Fruit fly (Drosophila melanogaster) whole organism, prepupa: ENCODE measurements around the gene Tdh.
A peak's percentile ranks its signal among the peaks of the same experiment; 100 is the strongest.

Experiments
- CG10631 ChIP-seq: fragments of 200-800 bp; sonication (Bioruptor generic); optimal IDR thresholded peaks from 2 replicates; lab custom pipeline; 2016; ENCODE audit warnings: missing biosample characterization, missing genetic modification characterization
- CG10669 ChIP-seq: fragments of 200-800 bp; sonication (Bioruptor generic); optimal IDR thresholded peaks from 3 replicates; lab custom pipeline; 2018; ENCODE audit warnings: missing biosample characterization, mild to moderate bottlenecking, missing genetic modification characterization, moderate library complexity
- CG15336 ChIP-seq: fragments of 200-800 bp; sonication (Bioruptor generic); IDR thresholded peaks from 2 replicates; pipeline ENCODE4 v1.3.6; 2022; ENCODE audit warnings: missing biosample characterization, missing genetic modification characterization
- CG3032 ChIP-seq: fragments of 200-800 bp; optimal IDR thresholded peaks from 2 replicates; lab custom pipeline; 2019; ENCODE audit warnings: missing biosample characterization, mild to moderate bottlenecking, missing genetic modification characterization, moderate library complexity
- CG31627 ChIP-seq: fragments of 200-800 bp; sonication (Bioruptor generic); optimal IDR thresholded peaks from 3 replicates; lab custom pipeline; 2016; ENCODE audit warnings: missing biosample characterization, missing genetic modification characterization
- CG32006 ChIP-seq: fragments of 200-800 bp; sonication (Bioruptor generic); optimal IDR thresholded peaks from 3 replicates; lab custom pipeline; 2017; ENCODE audit warnings: missing biosample characterization, mild to moderate bottlenecking, missing genetic modification characterization
- CG3919 ChIP-seq: fragments of 200-800 bp; sonication (Bioruptor generic); optimal IDR thresholded peaks from 3 replicates; lab custom pipeline; 2016; ENCODE audit warnings: missing biosample characterization, missing genetic modification characterization
- CG4318 ChIP-seq: fragments of 200-800 bp; sonication (Bioruptor generic); optimal IDR thresholded peaks from 3 replicates; lab custom pipeline; 2017; ENCODE audit warnings: missing biosample characterization, mild to moderate bottlenecking, missing genetic modification characterization
- CG6792 ChIP-seq: fragments of 200-800 bp; sonication (Bioruptor generic); optimal IDR thresholded peaks from 3 replicates; lab custom pipeline; 2016; ENCODE audit warnings: missing biosample characterization, missing genetic modification characterization
- CG6854 ChIP-seq: fragments of 200-800 bp; sonication (Bioruptor generic); optimal IDR thresholded peaks from 2 replicates; lab custom pipeline; 2017; ENCODE audit warnings: missing biosample characterization, mild to moderate bottlenecking, missing genetic modification characterization
- CG8119 ChIP-seq: fragments of 200-800 bp; sonication (Bioruptor generic); IDR thresholded peaks from 3 replicates; pipeline ENCODE4 v1.3.6; 2022; ENCODE audit warnings: missing biosample characterization, missing genetic modification characterization
- Eip75B ChIP-seq: fragments of 200-800 bp; sonication (Bioruptor generic); optimal IDR thresholded peaks from 3 replicates; lab custom pipeline; 2016; ENCODE audit warnings: missing biosample characterization, missing genetic modification characterization
- Eip93F ChIP-seq: fragments of 200-800 bp; sonication (Bioruptor generic); optimal IDR thresholded peaks from 2 replicates; lab custom pipeline; 2016; ENCODE audit warnings: missing biosample characterization, mild to moderate bottlenecking, missing genetic modification characterization
- Ets96B ChIP-seq: fragments of 200-800 bp; optimal IDR thresholded peaks from 2 replicates; lab custom pipeline; 2019; ENCODE audit warnings: missing biosample characterization, mild to moderate bottlenecking, missing genetic modification characterization, moderate library complexity
- Hr38 ChIP-seq: sonication (Bioruptor generic); optimal IDR thresholded peaks from 2 replicates; lab custom pipeline; 2016; ENCODE audit warnings: missing biosample characterization, missing genetic modification characterization
- Hr4 ChIP-seq: fragments of 200-800 bp; sonication (Bioruptor generic); optimal IDR thresholded peaks from 3 replicates; lab custom pipeline; 2016; ENCODE audit warnings: missing biosample characterization, missing genetic modification characterization
- Lpt ChIP-seq: fragments of 200-800 bp; sonication (Bioruptor generic); optimal IDR thresholded peaks from 3 replicates; lab custom pipeline; 2016; ENCODE audit warnings: missing biosample characterization, missing genetic modification characterization
- Smox ChIP-seq: fragments of 200-800 bp; sonication (Bioruptor generic); optimal IDR thresholded peaks from 3 replicates; lab custom pipeline; 2016; ENCODE audit warnings: missing biosample characterization, missing genetic modification characterization
- Sox14 ChIP-seq: fragments of 200-800 bp; sonication (Bioruptor generic); optimal IDR thresholded peaks from 3 replicates; lab custom pipeline; 2016; ENCODE audit warnings: missing biosample characterization, missing genetic modification characterization
- Sox15 ChIP-seq: fragments of 200-800 bp; sonication (Bioruptor generic); optimal IDR thresholded peaks from 3 replicates; lab custom pipeline; 2016; ENCODE audit warnings: missing biosample characterization, missing genetic modification characterization
- achi ChIP-seq: fragments of 200-800 bp; sonication (Bioruptor generic); optimal IDR thresholded peaks from 3 replicates; lab custom pipeline; 2016; ENCODE audit warnings: missing biosample characterization, missing genetic modification characterization
- cyc ChIP-seq: fragments of 200-800 bp; sonication (Bioruptor generic); optimal IDR thresholded peaks from 3 replicates; lab custom pipeline; 2016; ENCODE audit warnings: missing biosample characterization, missing genetic modification characterization
- eg ChIP-seq: fragments of 200-800 bp; sonication (Bioruptor generic); IDR thresholded peaks from 3 replicates; pipeline ENCODE4 v1.3.6; 2022; ENCODE audit warnings: missing biosample characterization, missing genetic modification characterization
- esn ChIP-seq: fragments of 200-800 bp; sonication (Bioruptor generic); optimal IDR thresholded peaks from 2 replicates; lab custom pipeline; 2016; ENCODE audit warnings: missing biosample characterization, mild to moderate bottlenecking, missing genetic modification characterization, moderate library complexity
- fd85E ChIP-seq: fragments of 200-800 bp; sonication (Bioruptor generic); optimal IDR thresholded peaks from 3 replicates; lab custom pipeline; 2016; ENCODE audit warnings: missing biosample characterization, missing genetic modification characterization
- fkh ChIP-seq: fragments of 200-800 bp; sonication (Bioruptor generic); optimal IDR thresholded peaks from 3 replicates; lab custom pipeline; 2017; ENCODE audit warnings: missing biosample characterization, mild to moderate bottlenecking, missing genetic modification characterization, moderate library complexity
- lz ChIP-seq: fragments of 200-800 bp; sonication (Bioruptor generic); optimal IDR thresholded peaks from 3 replicates; lab custom pipeline; 2016; ENCODE audit warnings: missing biosample characterization, missing genetic modification characterization
- pdm3 ChIP-seq: fragments of 200-800 bp; sonication (Bioruptor generic); optimal IDR thresholded peaks from 3 replicates; lab custom pipeline; 2016; ENCODE audit warnings: missing biosample characterization, missing genetic modification characterization
- salr ChIP-seq, 2 experiments: fragments of 200-800 bp; sonication (Bioruptor generic); optimal IDR thresholded peaks; 3 replicates each; lab custom pipeline; 2016 to 2018; ENCODE audit warnings: missing biosample characterization in 2 of 2, missing genetic modification characterization in 2 of 2, mild to moderate bottlenecking in 1 of 2
- ss ChIP-seq, 2 experiments: fragments of 200-800 bp; sonication (Bioruptor generic); optimal IDR thresholded peaks; 2 replicates in 1 of 2; 3 replicates in 1 of 2; lab custom pipeline; 2017 to 2018; ENCODE audit warnings: mild to moderate bottlenecking in 2 of 2, missing biosample characterization in 2 of 2, missing genetic modification characterization in 2 of 2, moderate library complexity in 1 of 2
- svp ChIP-seq: fragments of 200-800 bp; sonication (Bioruptor generic); peaks from one replicate; lab custom pipeline; 2016; ENCODE audit warnings: missing biosample characterization, missing genetic modification characterization

The Tdh gene

DNA sequence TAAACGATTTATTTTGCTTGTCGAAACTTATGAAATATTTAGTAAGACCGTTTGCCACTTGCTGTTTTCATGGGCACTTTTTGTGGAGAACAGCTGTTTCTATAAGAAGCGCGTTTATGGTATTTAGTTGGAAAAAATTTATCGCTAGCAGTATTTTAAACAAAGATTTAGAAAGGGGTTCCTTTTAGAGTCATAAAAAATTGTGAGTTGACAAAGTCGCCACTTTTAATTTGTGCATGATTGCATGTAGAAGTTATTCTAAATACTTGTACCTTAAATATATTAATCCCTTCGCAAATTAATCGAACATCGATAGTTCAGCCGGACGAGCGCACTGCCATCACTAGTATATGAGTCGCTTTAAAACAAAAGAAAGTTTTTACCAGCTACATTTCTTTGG lies 34.4 kb upstream of the Tdh start, which contains the start of the genes Las and Psn:
TSS of gene Las (minus strand) at position 65 of the 400 bp plus-strand sequence.
TSS of gene Psn (plus strand) at position 172 of the 400 bp plus-strand sequence.
- peak; percentile 38 for TF ChIP-seq esn (GFP tag; lab: Kevin White, UChicago)
- TF ChIP-seq Ets96B (tag; lab: Kevin White, UChicago), result no peak
- TF ChIP-seq lz (GFP tag; lab: Kevin White, UChicago), result peak; percentile 15
- peak; percentile 82 for TF ChIP-seq Sox14 (GFP tag; lab: Kevin White, UChicago)

DNA sequence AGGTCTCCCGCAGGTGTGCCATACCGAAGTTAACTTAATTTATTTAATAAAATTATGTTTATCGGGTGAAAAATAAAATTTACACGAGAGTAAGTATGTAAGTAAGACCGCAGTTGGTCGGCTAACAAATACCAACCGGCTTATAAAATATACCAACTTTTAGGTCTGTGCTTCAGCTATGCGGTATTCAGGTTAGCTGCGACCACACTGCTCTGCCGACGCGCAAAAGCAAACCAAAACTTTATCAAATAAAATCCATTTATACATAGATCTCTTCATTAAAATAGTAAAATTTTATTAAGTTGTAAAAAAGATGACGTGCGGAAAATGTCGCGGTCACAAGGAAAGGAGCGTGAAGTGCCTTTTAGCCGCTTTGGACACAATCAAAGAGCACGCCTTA lies 30.7 kb upstream of the Tdh start, which contains the start of the genes mRpL15 and CtIP:
TSS of gene mRpL15 (minus strand) at position 141 of the 400 bp plus-strand sequence.
TSS of gene CtIP (plus strand) at position 182 of the 400 bp plus-strand sequence.
- TF ChIP-seq Eip93F (peak; percentile 25), Sox15 (GFP tag; lab: Kevin White, UChicago) (no peak), CG10631 (no peak), esn (GFP tag; lab: Kevin White, UChicago) (peak; percentile 16)

DNA sequence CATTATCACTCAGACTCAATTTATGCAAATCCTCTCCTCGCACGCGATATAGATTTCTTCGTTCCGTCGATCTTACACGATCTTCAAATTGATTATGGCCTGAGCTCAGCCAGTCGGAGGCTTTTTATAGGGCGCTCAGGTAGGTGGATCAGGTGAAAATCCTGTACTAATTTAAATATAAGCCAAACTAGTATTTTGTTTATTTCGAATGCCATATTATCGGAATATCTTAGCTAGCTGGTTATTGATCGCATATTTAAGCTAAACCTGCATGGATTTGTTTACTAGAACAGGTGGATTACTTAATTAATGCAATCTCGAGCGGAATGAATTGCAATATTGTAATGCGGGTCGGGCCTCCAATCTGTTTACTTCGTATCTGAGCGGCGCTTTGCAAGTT lies 27.0 kb upstream of the Tdh start, which contains the start of gene Hpd:
TSS of gene Hpd (minus strand) at position 101 of the 400 bp plus-strand sequence.
- TF ChIP-seq achi (GFP tag; lab: Kevin White, UChicago), result no peak
- no peak for TF ChIP-seq CG6854
- TF ChIP-seq CG3032 (tag; lab: Kevin White, UChicago), result no peak
- TF ChIP-seq CG15336 (GFP tag; lab: Robert Waterston, UW), result no peak
- no peak for TF ChIP-seq Hr4 (GFP tag; lab: Kevin White, UChicago)
- TF ChIP-seq CG6792 (GFP tag; lab: Kevin White, UChicago), result no peak
- TF ChIP-seq Sox15 (GFP tag; lab: Kevin White, UChicago), result no peak
- no peak for TF ChIP-seq CG8119
- TF ChIP-seq Lpt, result no peak
- TF ChIP-seq Hr38 (GFP tag; lab: Kevin White, UChicago), result no peak
- TF ChIP-seq cyc (GFP tag; lab: Kevin White, UChicago), result no peak
- TF ChIP-seq CG31627 (GFP tag; lab: Kevin White, UChicago), result no peak
- TF ChIP-seq CG4318 (GFP tag; lab: Kevin White, UChicago), result no peak
- TF ChIP-seq CG10669, result no peak
- TF ChIP-seq svp (GFP tag; lab: Kevin White, UChicago), result no peak
- TF ChIP-seq Ets96B (tag; lab: Kevin White, UChicago), result no peak
- TF ChIP-seq CG3919 (GFP tag; lab: Kevin White, UChicago), result no peak
- TF ChIP-seq lz (GFP tag; lab: Kevin White, UChicago), result no peak
- no peak for TF ChIP-seq eg (GFP tag; lab: Robert Waterston, UW)

DNA sequence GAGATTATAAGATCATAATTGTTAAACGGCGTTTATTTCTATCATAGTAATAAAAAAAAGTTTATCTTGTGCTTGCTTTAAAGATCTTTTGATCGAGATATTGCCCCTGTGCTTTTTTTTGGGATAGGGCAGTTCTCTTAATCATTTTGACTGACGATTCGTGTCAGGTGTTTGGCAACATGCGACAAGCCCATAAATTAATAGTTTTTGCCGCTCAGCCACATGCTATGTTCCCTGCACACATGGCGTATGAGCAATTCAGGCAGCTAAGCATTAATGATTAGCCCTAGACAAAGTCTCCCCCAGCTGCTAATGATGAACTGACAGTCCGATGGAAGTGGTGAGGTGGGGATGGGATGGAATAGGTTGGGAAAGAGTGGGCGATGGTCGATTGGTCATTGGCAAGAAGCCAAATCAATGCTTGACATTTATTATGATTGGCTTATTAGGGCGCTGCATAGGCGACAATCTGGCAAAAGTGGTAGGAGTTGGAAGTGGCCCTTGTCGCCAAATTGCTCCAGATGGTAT lies 25.8 kb upstream of the Tdh start:
- TF ChIP-seq fkh (GFP tag; lab: Kevin White, UChicago) (no peak), CG32006 (no peak), Lpt (no peak), Sox14 (GFP tag; lab: Kevin White, UChicago) (no peak), Ets96B (tag; lab: Kevin White, UChicago) (no peak), ss (GFP tag; optimal IDR thresholded peaks at IDR 0.05; lab: Kevin White, UChicago) (no peak), Smox (GFP tag; lab: Kevin White, UChicago) (no peak), CG31627 (GFP tag; lab: Kevin White, UChicago) (no peak), fd85E (no peak), Hr4 (GFP tag; lab: Kevin White, UChicago) (no peak), Eip93F (no peak), Eip75B (no peak), Hr38 (GFP tag; lab: Kevin White, UChicago) (no peak), pdm3 (GFP tag; lab: Kevin White, UChicago) (no peak), CG10631 (no peak), CG10669 (no peak), salr (GFP tag; optimal IDR thresholded peaks at IDR 0.05; lab: Kevin White, UChicago) (no peak)
- TF ChIP-seq, all 60 proteins: peak for 0
